Worm (Caenorhabditis elegans): ENCODE measurements around the gene arcp-1.

The arcp-1 gene

DNA sequence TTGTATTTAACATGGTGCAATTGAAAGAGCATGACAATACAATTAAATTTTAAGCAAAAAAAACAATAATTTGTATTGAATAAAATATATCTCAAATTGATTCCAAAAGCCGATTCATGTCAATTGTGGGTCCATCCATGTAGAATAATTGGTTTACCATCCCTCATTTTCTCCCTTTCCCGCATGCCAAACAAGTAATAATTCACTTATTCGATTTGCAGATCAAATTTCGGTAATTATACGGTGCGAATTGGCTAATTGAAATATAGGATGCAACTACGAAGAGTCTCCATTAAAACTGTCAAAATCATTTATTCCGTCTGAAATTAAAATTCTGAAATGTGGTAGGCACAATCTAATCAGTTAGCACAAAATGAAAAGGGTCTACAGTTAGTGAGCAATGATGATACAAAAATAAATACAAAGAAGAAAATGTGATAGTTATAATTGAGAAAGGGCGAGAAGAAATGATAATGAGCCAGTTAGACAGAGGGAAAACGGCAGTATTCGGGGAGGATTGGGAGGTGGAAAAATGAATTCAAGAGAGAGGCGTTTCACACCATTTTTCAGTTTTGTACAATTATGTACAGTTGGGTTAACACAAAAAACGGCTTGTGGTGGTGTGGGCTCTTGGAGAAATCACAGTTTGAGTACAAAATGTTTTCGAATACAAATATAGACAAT is 30.6 kb upstream of the arcp-1 start:
- TF ChIP-seq him-1 (tag; optimal IDR thresholded peaks at IDR 0.05) = no peak
- no peak for TF ChIP-seq dao-5 (tag; optimal IDR thresholded peaks at IDR 0.05)
- no peak for TF ChIP-seq W03F9.2 (tag; optimal IDR thresholded peaks at IDR 0.05)

DNA sequence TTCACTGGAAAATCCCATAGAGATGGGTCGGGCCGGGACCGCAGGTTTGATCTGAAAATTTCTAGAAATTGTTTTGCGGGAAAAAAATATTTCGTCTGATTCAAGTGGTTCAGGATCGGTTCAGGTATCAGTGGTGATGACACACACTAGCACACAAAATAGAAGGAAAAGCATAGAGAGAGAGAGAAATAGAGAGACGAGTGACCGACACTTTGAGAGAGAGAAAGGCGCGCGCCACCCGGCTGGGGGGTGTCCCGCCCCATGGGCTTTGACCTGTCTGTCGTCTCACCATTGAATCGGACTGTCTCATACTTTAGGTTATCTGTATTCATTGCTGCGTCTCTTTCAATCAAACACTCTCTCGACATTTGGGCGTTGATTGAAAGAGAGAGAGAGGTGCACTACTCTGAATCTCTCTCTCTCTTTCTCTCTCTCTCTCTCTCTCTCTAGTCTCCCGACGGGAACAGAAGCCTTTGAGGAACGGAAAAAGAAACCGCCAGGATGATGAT is 27.3 kb upstream of the arcp-1 start, which contains the start of gene acy-3:
TSS of gene acy-3 (minus strand) at position 51 of the 509 bp plus-strand sequence.
- TF ChIP-seq W03F9.2 (tag; optimal IDR thresholded peaks at IDR 0.05) (no peak), dao-5 (tag; optimal IDR thresholded peaks at IDR 0.05) (no peak), him-1 (tag; optimal IDR thresholded peaks at IDR 0.05) (no peak)

DNA sequence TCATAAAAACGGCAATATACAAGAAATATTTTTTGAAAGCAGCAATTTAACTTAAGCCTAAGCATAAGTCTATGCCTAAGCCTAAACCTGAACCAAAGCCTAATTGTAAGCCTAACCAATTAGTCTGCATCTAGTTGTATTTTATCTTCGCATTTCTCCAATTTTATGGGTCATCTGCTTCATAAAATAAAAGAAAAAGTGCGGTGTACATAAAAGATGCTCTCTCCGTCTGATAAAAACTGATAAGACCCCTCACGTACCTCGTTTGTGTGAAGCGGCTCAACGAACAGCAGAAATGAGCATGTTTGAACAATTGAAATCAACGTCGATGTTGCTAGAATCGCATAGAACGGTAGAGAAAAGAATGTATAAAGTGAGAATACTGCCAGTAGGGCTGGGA is 25.9 kb upstream of the arcp-1 start:
- TF ChIP-seq W03F9.2 (tag; optimal IDR thresholded peaks at IDR 0.05) (no peak), dao-5 (tag; optimal IDR thresholded peaks at IDR 0.05) (no peak), him-1 (tag; optimal IDR thresholded peaks at IDR 0.05) (no peak)

DNA sequence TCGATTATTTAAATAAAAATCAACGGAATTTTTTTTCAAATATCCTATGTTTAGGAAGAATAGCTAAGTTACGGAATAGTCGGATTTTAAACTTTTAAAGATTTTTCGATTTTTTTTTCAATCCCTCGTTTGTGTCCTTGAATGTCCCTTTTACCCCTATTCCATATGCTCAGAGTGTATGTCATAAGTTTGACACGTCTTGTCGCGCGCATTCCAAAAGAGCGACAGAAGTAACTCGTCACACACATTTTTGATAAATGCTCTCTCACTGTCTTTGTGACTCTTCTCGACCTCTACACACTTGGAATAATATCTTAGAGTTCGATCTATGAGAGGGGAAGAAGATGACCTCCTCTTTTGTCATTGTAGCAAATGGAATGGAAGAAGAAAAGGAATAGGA is 24.7 kb upstream of the arcp-1 start:
- TF ChIP-seq dao-5 (tag; optimal IDR thresholded peaks at IDR 0.05) (no peak), W03F9.2 (tag; optimal IDR thresholded peaks at IDR 0.05) (no peak), him-1 (tag; optimal IDR thresholded peaks at IDR 0.05) (no peak)

DNA sequence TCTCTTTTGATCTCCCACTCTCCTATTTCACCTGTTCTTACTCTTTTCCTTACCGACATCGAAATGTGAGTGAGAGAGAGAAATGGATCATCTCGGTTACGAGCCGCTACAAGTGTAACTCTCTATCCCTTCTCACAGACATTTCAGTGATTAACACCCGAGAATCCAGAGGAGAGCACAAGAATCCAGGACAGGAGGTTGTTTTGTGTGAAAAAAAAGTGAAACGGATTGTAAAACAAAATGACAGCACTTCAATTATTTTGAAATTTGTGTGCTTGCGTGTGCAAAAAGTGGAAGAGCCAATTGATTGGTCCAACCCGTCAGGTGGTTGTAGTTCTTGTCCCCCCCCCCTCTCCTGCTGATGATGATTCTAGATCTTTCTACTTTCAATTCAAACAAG is 23.6 kb upstream of the arcp-1 start:
- TF ChIP-seq dao-5 (tag; optimal IDR thresholded peaks at IDR 0.05) (no peak), him-1 (tag; optimal IDR thresholded peaks at IDR 0.05) (no peak), W03F9.2 (tag; optimal IDR thresholded peaks at IDR 0.05) (no peak)

DNA sequence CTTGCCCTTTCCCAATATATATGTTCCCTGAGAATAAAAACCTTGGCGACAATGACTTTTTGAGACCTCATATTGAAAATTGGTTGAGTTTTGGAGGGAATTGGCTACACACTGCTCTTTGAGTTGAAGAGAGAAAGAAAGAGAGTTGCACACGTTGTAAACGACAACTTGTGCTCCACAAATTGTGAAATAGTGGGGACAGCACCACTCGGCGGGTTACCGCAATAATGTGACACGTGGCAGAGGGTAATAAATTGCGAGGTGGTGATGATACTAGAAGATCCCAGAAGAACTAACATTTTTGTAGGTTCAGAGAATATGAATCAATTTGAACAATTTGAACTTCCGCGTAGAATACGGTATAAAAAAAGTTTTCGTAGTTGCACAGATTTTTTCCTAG is 22.6 kb upstream of the arcp-1 start:
- TF ChIP-seq him-1 (tag; optimal IDR thresholded peaks at IDR 0.05) (no peak), W03F9.2 (tag; optimal IDR thresholded peaks at IDR 0.05) (no peak), dao-5 (tag; optimal IDR thresholded peaks at IDR 0.05) (no peak)

DNA sequence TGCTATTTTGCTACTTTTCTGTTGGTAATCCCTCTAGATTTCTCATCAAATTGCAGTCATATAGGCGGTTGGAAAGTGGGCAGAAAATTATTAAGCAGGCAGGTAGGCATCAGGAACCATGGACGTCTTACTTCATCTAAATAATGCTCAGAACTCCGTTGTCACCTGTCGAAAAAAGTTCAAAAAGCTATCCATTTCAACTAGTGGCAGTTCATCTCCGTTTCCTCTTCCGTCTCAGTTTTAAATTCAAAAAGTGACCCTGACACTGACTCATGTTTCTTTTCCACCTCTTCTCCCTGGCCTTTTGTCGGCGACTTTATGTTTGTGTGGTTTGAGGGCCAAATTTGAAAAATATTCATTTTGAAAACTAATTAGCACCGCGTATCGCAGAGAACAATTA is 15.3 kb upstream of the arcp-1 start:
- no peak for TF ChIP-seq dao-5 (tag; optimal IDR thresholded peaks at IDR 0.05)
- TF ChIP-seq him-1 (tag; optimal IDR thresholded peaks at IDR 0.05) = no peak
- TF ChIP-seq W03F9.2 (tag; optimal IDR thresholded peaks at IDR 0.05) = no peak

DNA sequence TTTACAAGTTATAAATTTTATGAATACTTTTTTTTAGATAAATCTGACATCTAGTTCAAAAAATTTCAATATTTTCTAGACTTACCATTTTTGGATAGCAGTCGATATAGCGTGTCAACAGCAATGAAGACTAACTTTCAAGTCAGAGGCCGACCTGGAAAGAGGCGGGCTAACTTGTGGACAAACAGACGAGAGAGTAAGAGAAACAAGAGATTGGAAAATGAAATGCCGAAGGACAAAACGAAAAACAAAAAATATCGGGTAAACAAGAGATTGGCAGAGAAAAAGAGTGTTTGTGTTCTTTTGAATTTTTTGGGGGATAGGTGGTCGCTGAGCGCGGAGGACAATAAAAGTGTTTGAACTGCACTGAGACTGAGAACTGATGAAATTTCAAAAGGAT is 14.0 kb upstream of the arcp-1 start, which contains the start of gene lec-4:
TSS of gene lec-4 (minus strand) at position 154 of the 400 bp plus-strand sequence.
- TF ChIP-seq W03F9.2 (tag; optimal IDR thresholded peaks at IDR 0.05) (no peak), him-1 (tag; optimal IDR thresholded peaks at IDR 0.05) (no peak), dao-5 (tag; optimal IDR thresholded peaks at IDR 0.05) (no peak)

DNA sequence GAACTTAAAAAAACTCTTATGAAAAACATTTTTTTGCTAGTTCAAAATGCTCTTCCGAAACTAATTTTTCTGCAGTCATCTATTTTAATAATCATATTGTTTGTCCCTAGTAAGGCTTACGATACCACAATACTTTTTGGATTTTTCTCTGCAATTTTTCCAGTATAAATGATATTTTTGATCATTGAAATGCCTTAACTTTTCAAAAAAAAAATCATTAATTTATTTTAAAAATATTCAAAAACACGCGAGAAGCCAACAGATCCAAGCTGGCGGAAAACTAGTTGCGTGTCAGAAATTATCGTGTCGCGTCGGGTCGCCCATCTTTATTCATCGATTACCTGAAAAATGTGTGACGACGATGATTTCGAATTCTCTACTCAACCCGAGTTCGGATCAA is 9.0 kb upstream of the arcp-1 start, which contains the start of gene gmeb-3:
TSS of gene gmeb-3 (plus strand) at position 301 of the 400 bp plus-strand sequence.
- TF ChIP-seq W03F9.2 (tag; optimal IDR thresholded peaks at IDR 0.05) (no peak), dao-5 (tag; optimal IDR thresholded peaks at IDR 0.05) (no peak), him-1 (tag; optimal IDR thresholded peaks at IDR 0.05) (no peak)

DNA sequence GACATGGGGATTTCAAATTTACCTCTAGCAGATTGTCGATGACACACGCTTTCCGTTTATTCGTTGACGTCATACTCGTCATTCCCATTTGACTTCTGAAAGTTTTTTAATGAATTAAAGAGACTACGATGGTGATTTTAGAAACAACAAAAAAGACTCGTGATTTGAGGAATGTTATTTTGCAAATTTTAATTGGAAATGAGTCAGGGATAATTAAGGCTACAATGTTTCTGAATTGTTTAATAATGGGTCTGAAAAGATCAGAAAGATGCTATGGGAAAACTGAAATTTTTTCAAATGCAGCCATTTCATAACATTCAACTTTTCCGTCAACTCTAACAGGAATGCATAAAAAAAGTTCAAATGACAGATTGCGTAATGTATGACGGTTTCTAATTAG is 6.2 kb upstream of the arcp-1 start, which contains the start of gene C44F1.1:
TSS of gene C44F1.1 (minus strand) at position 101 of the 400 bp plus-strand sequence.
- TF ChIP-seq him-1 (tag; optimal IDR thresholded peaks at IDR 0.05) (no peak), W03F9.2 (tag; optimal IDR thresholded peaks at IDR 0.05) (no peak), dao-5 (tag; optimal IDR thresholded peaks at IDR 0.05) (no peak)

DNA sequence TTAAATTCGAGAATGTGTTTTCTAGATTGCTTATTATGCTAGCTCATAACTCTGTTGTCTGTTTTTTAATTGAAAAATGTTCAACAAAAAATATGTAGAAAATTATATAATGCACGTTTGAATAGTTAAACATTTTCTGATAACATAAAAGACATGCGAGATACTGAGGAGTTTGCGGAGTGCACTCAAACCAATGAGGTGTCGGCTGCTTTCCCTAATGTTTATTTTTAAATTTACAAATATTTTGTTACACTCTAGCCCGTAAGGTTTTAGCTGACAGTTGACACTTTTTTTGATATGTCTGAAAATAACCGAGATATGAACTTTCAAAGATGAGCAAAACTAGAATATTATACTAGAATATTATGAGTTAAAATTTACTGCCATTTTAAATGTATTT is 5.4 kb upstream of the arcp-1 start:
- no peak for TF ChIP-seq W03F9.2 (tag; optimal IDR thresholded peaks at IDR 0.05)
- TF ChIP-seq dao-5 (tag; optimal IDR thresholded peaks at IDR 0.05) = no peak
- TF ChIP-seq him-1 (tag; optimal IDR thresholded peaks at IDR 0.05) = no peak

DNA sequence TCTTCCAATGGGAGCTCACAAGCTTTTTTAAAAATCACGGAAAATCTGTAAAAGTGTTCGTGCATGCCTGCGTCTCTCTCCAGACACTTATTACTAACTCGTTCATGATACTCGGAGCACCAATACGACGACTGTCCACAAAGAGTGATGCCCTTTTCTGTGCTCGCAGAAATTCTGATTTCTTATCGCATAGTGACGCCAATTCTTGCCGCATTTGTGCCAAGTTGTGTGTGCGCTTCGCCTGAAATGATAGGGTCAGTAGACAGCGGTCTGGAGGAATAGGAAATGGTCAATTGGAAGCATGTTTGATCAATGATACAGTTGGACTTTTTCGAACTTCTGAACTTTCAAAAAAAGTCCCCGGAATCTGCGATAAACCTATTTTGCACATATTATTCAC is 4.8 kb upstream of the arcp-1 start:
- no peak for TF ChIP-seq him-1 (tag; optimal IDR thresholded peaks at IDR 0.05)
- TF ChIP-seq W03F9.2 (tag; optimal IDR thresholded peaks at IDR 0.05) = no peak
- TF ChIP-seq dao-5 (tag; optimal IDR thresholded peaks at IDR 0.05) = no peak

DNA sequence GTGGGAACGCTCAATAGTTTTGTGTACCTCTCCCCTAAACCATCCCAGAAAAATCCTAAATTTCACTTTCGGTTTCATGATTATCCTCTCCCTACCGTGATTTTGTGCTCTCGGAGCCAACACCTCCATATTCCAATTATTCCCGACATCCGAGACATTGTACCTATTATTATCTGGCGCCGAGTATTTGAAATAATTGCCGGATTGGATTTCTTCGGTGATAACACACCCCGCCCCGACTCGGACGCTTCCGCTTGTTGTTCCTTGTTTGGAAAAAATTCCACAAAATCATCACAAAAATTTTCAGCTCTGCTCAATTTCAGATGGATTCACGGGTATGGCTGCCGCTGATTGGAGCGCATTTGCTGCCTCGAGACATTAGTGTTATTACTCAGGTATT is 14.1 kb downstream of the arcp-1 start, which contains the start of gene lin-48:
TSS of gene lin-48 (plus strand) at position 301 of the 400 bp plus-strand sequence.
- no peak for TF ChIP-seq W03F9.2 (tag; optimal IDR thresholded peaks at IDR 0.05)
- TF ChIP-seq him-1 (tag; optimal IDR thresholded peaks at IDR 0.05) = no peak
- TF ChIP-seq dao-5 (tag; optimal IDR thresholded peaks at IDR 0.05) = no peak

DNA sequence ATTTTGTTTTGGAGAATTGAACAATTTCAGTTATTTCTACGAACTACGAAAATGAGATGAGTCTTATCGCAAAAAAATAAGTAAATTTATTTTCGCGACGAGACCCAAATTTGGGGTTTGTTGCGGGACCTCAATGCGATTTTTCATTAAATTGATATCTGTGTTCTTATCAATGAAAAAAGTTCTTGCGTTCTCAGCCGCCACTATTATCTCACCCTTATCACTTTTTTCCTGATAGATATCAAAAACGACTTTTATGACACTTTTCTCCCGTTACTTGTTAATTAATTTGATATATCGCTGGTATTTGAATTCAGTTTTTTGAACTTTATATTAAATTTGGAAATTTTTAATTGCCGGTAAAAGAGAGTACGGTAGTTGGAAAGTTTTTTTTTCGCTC is 15.8 kb downstream of the arcp-1 start:
- TF ChIP-seq him-1 (tag; optimal IDR thresholded peaks at IDR 0.05) (no peak), dao-5 (tag; optimal IDR thresholded peaks at IDR 0.05) (no peak), W03F9.2 (tag; optimal IDR thresholded peaks at IDR 0.05) (no peak)

DNA sequence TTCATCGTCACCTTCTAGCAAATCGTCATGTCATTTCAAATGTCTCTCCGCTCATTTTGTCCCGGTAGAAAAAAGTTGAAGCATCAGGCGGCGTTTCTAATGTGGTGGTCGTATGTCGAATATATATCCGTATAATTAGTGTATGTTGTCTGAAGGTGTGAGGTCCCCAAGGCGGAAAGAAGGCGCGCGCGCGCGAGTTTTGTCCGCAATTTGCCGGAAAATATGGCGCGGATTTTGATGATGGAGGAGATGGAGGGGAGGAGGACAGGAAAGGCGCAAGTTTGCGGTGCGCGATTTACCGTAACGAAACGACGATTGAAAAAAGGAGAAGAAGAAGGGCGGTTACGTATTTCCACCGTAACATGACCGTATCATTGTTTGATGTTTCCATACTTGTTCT is 17.1 kb downstream of the arcp-1 start:
- no peak for TF ChIP-seq dao-5 (tag; optimal IDR thresholded peaks at IDR 0.05)
- TF ChIP-seq W03F9.2 (tag; optimal IDR thresholded peaks at IDR 0.05) = no peak
- TF ChIP-seq him-1 (tag; optimal IDR thresholded peaks at IDR 0.05) = no peak
